Worm (Caenorhabditis elegans) whole organism, L3 larva: ENCODE measurements around the gene srh-276.

Source experiments
- daf-12 ChIP-seq: fragments of 150-350 bp; optimal IDR thresholded peaks from 2 replicates; lab custom pipeline; 2014; ENCODE audit warnings: missing biosample characterization, missing genetic modification reagents, missing genetic modification characterization
- elt-3 ChIP-seq, 3 experiments: fragments of 150-350 bp in 1 of 3; sonication (generic microtip) in 2 of 3; optimal IDR thresholded peaks; 2 replicates in 2 of 3; 4 replicates in 1 of 3; lab custom pipeline; 2014 to 2017; ENCODE audit warnings: missing biosample characterization in 3 of 3, missing genetic modification characterization in 3 of 3
- nhr-11 ChIP-seq: fragments of 150-350 bp; optimal IDR thresholded peaks from 2 replicates; lab custom pipeline; 2014; ENCODE audit warnings: missing biosample characterization, missing genetic modification characterization
- nhr-12 ChIP-seq: fragments of 150-350 bp; optimal IDR thresholded peaks from 2 replicates; lab custom pipeline; 2014; ENCODE audit warnings: missing biosample characterization, missing genetic modification characterization
- nhr-237 ChIP-seq: fragments of 150-350 bp; optimal IDR thresholded peaks from 2 replicates; lab custom pipeline; 2014; ENCODE audit warnings: missing biosample characterization, missing genetic modification characterization
- pqm-1 ChIP-seq: fragments of 150-350 bp; optimal IDR thresholded peaks from 2 replicates; lab custom pipeline; 2017; ENCODE audit warnings: missing biosample characterization, missing genetic modification characterization, inconsistent platforms
- tbx-2 ChIP-seq: sonication (generic microtip); optimal IDR thresholded peaks from 2 replicates; lab custom pipeline; 2016; ENCODE audit warnings: mild to moderate bottlenecking, missing genetic modification characterization, missing compliant biosample characterization
- unc-62 ChIP-seq: fragments of 150-350 bp; sonication (generic microtip); optimal IDR thresholded peaks from 4 replicates; lab custom pipeline; 2014; ENCODE audit warnings: missing biosample characterization, missing genetic modification reagents, missing genetic modification characterization
- ztf-4 ChIP-seq: fragments of 150-350 bp; optimal IDR thresholded peaks from 2 replicates; lab custom pipeline; 2014; ENCODE audit warnings: missing biosample characterization, missing genetic modification characterization

ce11 chrV:15559729-15560128 lies 30.6 kb downstream of the srh-276 start:
- TF ChIP-seq pqm-1, result no peak
- no peak for TF ChIP-seq elt-3 (tag; optimal IDR thresholded peaks at IDR 0.05; lab: Kevin White, UChicago)
- no peak for TF ChIP-seq daf-12 (tag; lab: Kevin White, UChicago)
- no peak for TF ChIP-seq nhr-11 (tag; lab: Kevin White, UChicago)
- TF ChIP-seq nhr-237 (tag; lab: Kevin White, UChicago), result no peak
- no peak for TF ChIP-seq ztf-4 (tag; lab: Kevin White, UChicago)
- TF ChIP-seq nhr-12 (tag; lab: Kevin White, UChicago), result no peak
- TF ChIP-seq unc-62 (GFP tag; lab: Kevin White, UChicago), result no peak
- TF ChIP-seq tbx-2 (tag; lab: Kevin White, UChicago), result no peak
